Fruit fly (Drosophila melanogaster) whole organism, embryonic: ENCODE results near the gene nAChRbeta1.
A peak's percentile ranks its signal among the peaks of the same experiment; 100 is the strongest.

Source experiments
- CG10321 ChIP-seq: fragments of 200-800 bp; sonication (Bioruptor generic); IDR thresholded peaks from 2 replicates; pipeline ENCODE4 v1.3.6; 2022; ENCODE audit warnings: missing biosample characterization, missing genetic modification characterization
- CG11247 ChIP-seq: fragments of 200-800 bp; sonication (Bioruptor generic); IDR thresholded peaks from 2 replicates; pipeline ENCODE4 v1.3.6; 2022; ENCODE audit warnings: missing biosample characterization, missing genetic modification characterization
- CG11695 ChIP-seq: fragments of 200-800 bp; sonication (Bioruptor generic); IDR thresholded peaks from 3 replicates; pipeline ENCODE4 v1.3.6; 2022; ENCODE audit warnings: missing biosample characterization, missing genetic modification characterization
- CG13123 ChIP-seq: fragments of 200-800 bp; sonication (Bioruptor generic); optimal IDR thresholded peaks from 2 replicates; lab custom pipeline; 2016; ENCODE audit warnings: missing biosample characterization, missing genetic modification characterization
- CG15514 ChIP-seq: fragments of 200-800 bp; sonication (Bioruptor generic); optimal IDR thresholded peaks from 3 replicates; lab custom pipeline; 2017; ENCODE audit warnings: missing biosample characterization, missing genetic modification characterization, mild to moderate bottlenecking, moderate library complexity, missing genetic modification reagents
- CG17359 ChIP-seq: fragments of 200-800 bp; sonication (Bioruptor generic); optimal IDR thresholded peaks from 3 replicates; lab custom pipeline; 2018; ENCODE audit warnings: missing biosample characterization, mild to moderate bottlenecking, missing genetic modification characterization, moderate library complexity
- CG18262 ChIP-seq: fragments of 200-800 bp; optimal IDR thresholded peaks from 3 replicates; lab custom pipeline; 2019; ENCODE audit warnings: missing biosample characterization, mild to moderate bottlenecking, missing genetic modification characterization, moderate library complexity
- CG2120 ChIP-seq: fragments of 200-800 bp; sonication (Bioruptor generic); optimal IDR thresholded peaks from 3 replicates; lab custom pipeline; 2016; ENCODE audit warnings: missing biosample characterization, missing genetic modification characterization
- CG2678 ChIP-seq: fragments of 200-800 bp; sonication (Bioruptor generic); optimal IDR thresholded peaks from 3 replicates; lab custom pipeline; 2019; ENCODE audit warnings: missing biosample characterization, mild to moderate bottlenecking, missing genetic modification characterization, moderate library complexity
- CG30431 ChIP-seq: fragments of 200-800 bp; sonication (Bioruptor generic); optimal IDR thresholded peaks from 2 replicates; lab custom pipeline; 2017; ENCODE audit warnings: missing biosample characterization, missing genetic modification characterization
- CG3407 ChIP-seq: fragments of 200-800 bp; sonication (Bioruptor generic); optimal IDR thresholded peaks from 2 replicates; lab custom pipeline; 2018; ENCODE audit warnings: missing biosample characterization, mild to moderate bottlenecking, missing genetic modification characterization
- CG34224 ChIP-seq: fragments of 200-800 bp; sonication (Bioruptor generic); IDR thresholded peaks from 3 replicates; pipeline ENCODE4 v1.3.6; 2022; ENCODE audit warnings: missing biosample characterization, missing genetic modification characterization; ENCODE audit not compliant: partially characterized antibody
- CG5245 ChIP-seq: fragments of 200-800 bp; sonication (Bioruptor generic); optimal IDR thresholded peaks from 3 replicates; lab custom pipeline; 2016; ENCODE audit warnings: missing biosample characterization, missing genetic modification characterization
- CG7745 ChIP-seq: fragments of 200-800 bp; sonication (Bioruptor generic); optimal IDR thresholded peaks from 2 replicates; lab custom pipeline; 2018; ENCODE audit warnings: missing biosample characterization, mild to moderate bottlenecking, missing genetic modification characterization, moderate library complexity
- CG7839 ChIP-seq: fragments of 200-800 bp; sonication (Bioruptor generic); optimal IDR thresholded peaks from 3 replicates; lab custom pipeline; 2018; ENCODE audit warnings: missing biosample characterization, mild to moderate bottlenecking, missing genetic modification characterization, moderate library complexity
- CG9215 ChIP-seq: fragments of 200-800 bp; sonication (Bioruptor generic); IDR thresholded peaks from 2 replicates; pipeline ENCODE4 v1.3.6; 2022; ENCODE audit warnings: missing biosample characterization, missing genetic modification characterization
- Dad ChIP-seq: fragments of 200-800 bp; sonication (Bioruptor generic); optimal IDR thresholded peaks from 3 replicates; lab custom pipeline; 2016; ENCODE audit warnings: missing biosample characterization, missing genetic modification characterization
- Dll ChIP-seq: fragments of 200-800 bp; sonication (Bioruptor generic); IDR thresholded peaks from 4 replicates; pipeline ENCODE4 v1.3.6; 2022; ENCODE audit warnings: missing biosample characterization, missing genetic modification characterization; ENCODE audit not compliant: partially characterized antibody
- Doc3 ChIP-seq: fragments of 200-800 bp; sonication (Bioruptor generic); IDR thresholded peaks from 3 replicates; pipeline ENCODE4 v1.3.6; 2022; ENCODE audit warnings: missing biosample characterization, missing genetic modification characterization; ENCODE audit not compliant: partially characterized antibody
- E2f1 ChIP-seq: fragments of 200-800 bp; sonication (Bioruptor generic); IDR thresholded peaks from 2 replicates; pipeline ENCODE4 v1.3.6; 2022; ENCODE audit warnings: missing biosample characterization, missing genetic modification characterization
- Fer3 ChIP-seq: fragments of 200-800 bp; sonication (Bioruptor generic); optimal IDR thresholded peaks from 2 replicates; lab custom pipeline; 2018; ENCODE audit warnings: missing biosample characterization, mild to moderate bottlenecking, missing genetic modification characterization, moderate library complexity
- Gsc ChIP-seq: fragments of 200-800 bp; sonication (Bioruptor generic); IDR thresholded peaks from 2 replicates; pipeline ENCODE4 v1.3.6; 2022; ENCODE audit warnings: missing biosample characterization, missing genetic modification characterization
- Hmx ChIP-seq: fragments of 200-800 bp; sonication (Bioruptor generic); optimal IDR thresholded peaks from 2 replicates; lab custom pipeline; 2016; ENCODE audit warnings: missing biosample characterization, missing genetic modification characterization
- Lim3 ChIP-seq: fragments of 200-800 bp; sonication (Bioruptor generic); IDR thresholded peaks from 2 replicates; pipeline ENCODE4 v1.3.6; 2022; ENCODE audit warnings: missing biosample characterization, missing genetic modification characterization
- Optix ChIP-seq: fragments of 200-800 bp; sonication (Bioruptor generic); IDR thresholded peaks from 3 replicates; pipeline ENCODE4 v1.3.6; 2022; ENCODE audit warnings: missing biosample characterization, missing genetic modification characterization
- Rx ChIP-seq: fragments of 200-800 bp; sonication (Bioruptor generic); IDR thresholded peaks from 2 replicates; pipeline ENCODE4 v1.3.6; 2022; ENCODE audit warnings: missing biosample characterization, missing genetic modification characterization
- Six4 ChIP-seq: fragments of 200-800 bp; sonication (Bioruptor generic); optimal IDR thresholded peaks from 2 replicates; lab custom pipeline; 2016; ENCODE audit warnings: missing biosample characterization, missing genetic modification characterization
- Sox102F ChIP-seq: fragments of 200-800 bp; sonication (Bioruptor generic); optimal IDR thresholded peaks from 2 replicates; lab custom pipeline; 2018; ENCODE audit warnings: missing biosample characterization, mild to moderate bottlenecking, missing genetic modification characterization, moderate library complexity
- Xrp1 ChIP-seq: fragments of 200-800 bp; sonication (Bioruptor generic); IDR thresholded peaks from 2 replicates; pipeline ENCODE4 v1.3.6; 2022; ENCODE audit warnings: missing biosample characterization, missing genetic modification characterization
- amos ChIP-seq: fragments of 200-800 bp; sonication (Bioruptor generic); IDR thresholded peaks from 2 replicates; pipeline ENCODE4 v1.3.6; 2022; ENCODE audit warnings: missing biosample characterization, missing genetic modification characterization; ENCODE audit not compliant: partially characterized antibody
- az2 ChIP-seq: fragments of 200-800 bp; sonication (Bioruptor generic); optimal IDR thresholded peaks from 3 replicates; lab custom pipeline; 2016; ENCODE audit warnings: missing biosample characterization, missing genetic modification characterization
- cato ChIP-seq: fragments of 200-800 bp; sonication (Bioruptor generic); optimal IDR thresholded peaks from 2 replicates; lab custom pipeline; 2016; ENCODE audit warnings: missing biosample characterization, missing genetic modification characterization, borderline replicate concordance
- hbn ChIP-seq: fragments of 200-800 bp; sonication (Bioruptor generic); IDR thresholded peaks from 2 replicates; pipeline ENCODE4 v1.3.6; 2022; ENCODE audit warnings: missing biosample characterization, missing genetic modification characterization; ENCODE audit not compliant: partially characterized antibody
- ind ChIP-seq: fragments of 200-800 bp; sonication (Bioruptor generic); optimal IDR thresholded peaks from 3 replicates; lab custom pipeline; 2016; ENCODE audit warnings: missing biosample characterization, missing genetic modification characterization
- ken ChIP-seq: fragments of 200-800 bp; sonication (Bioruptor generic); IDR thresholded peaks from 3 replicates; pipeline ENCODE4 v1.3.6; 2022; ENCODE audit warnings: missing biosample characterization, missing genetic modification characterization
- kni ChIP-seq: fragments of 200-800 bp; sonication (Bioruptor generic); optimal IDR thresholded peaks from 3 replicates; lab custom pipeline; 2017; ENCODE audit warnings: mild to moderate bottlenecking, missing biosample characterization, missing genetic modification reagents, missing genetic modification characterization
- lmd ChIP-seq: fragments of 200-800 bp; sonication (Bioruptor generic); IDR thresholded peaks from 2 replicates; pipeline ENCODE4 v1.3.6; 2022; ENCODE audit warnings: missing biosample characterization, missing genetic modification characterization
- mam ChIP-seq: fragments of 200-800 bp; sonication (Bioruptor generic); optimal IDR thresholded peaks from 3 replicates; lab custom pipeline; 2016; ENCODE audit warnings: missing biosample characterization, missing genetic modification characterization
- mld ChIP-seq: fragments of 200-800 bp; sonication (Bioruptor generic); IDR thresholded peaks from 3 replicates; pipeline ENCODE4 v1.3.6; 2022; ENCODE audit warnings: missing biosample characterization, missing genetic modification characterization; ENCODE audit not compliant: partially characterized antibody
- nerfin-2 ChIP-seq: fragments of 200-800 bp; sonication (Bioruptor generic); IDR thresholded peaks from 2 replicates; pipeline ENCODE4 v1.3.6; 2022; ENCODE audit warnings: missing biosample characterization, missing genetic modification characterization; ENCODE audit not compliant: partially characterized antibody
- nom ChIP-seq: fragments of 200-800 bp; sonication (Bioruptor generic); optimal IDR thresholded peaks from 2 replicates; lab custom pipeline; 2017; ENCODE audit warnings: missing biosample characterization, missing genetic modification characterization, mild to moderate bottlenecking, moderate library complexity, missing genetic modification reagents
- otp ChIP-seq: fragments of 200-800 bp; sonication (Bioruptor generic); IDR thresholded peaks from 3 replicates; pipeline ENCODE4, ENCODE4 v1.3.6; 2022; ENCODE audit warnings: missing biosample characterization, missing genetic modification characterization
- pfk ChIP-seq: fragments of 200-800 bp; sonication (Bioruptor generic); optimal IDR thresholded peaks from 2 replicates; lab custom pipeline; 2018; ENCODE audit warnings: missing biosample characterization, mild to moderate bottlenecking, missing genetic modification characterization, moderate library complexity
- phol ChIP-seq: fragments of 200-800 bp; sonication (Bioruptor generic); optimal IDR thresholded peaks from 3 replicates; lab custom pipeline; 2018; ENCODE audit warnings: missing biosample characterization, mild to moderate bottlenecking, missing genetic modification characterization, moderate library complexity
- sc ChIP-seq, 3 experiments: fragments of >200 bp in 2 of 3; fragments of 200-800 bp in 1 of 3; sonication (Bioruptor generic) in 1 of 3; optimal IDR thresholded peaks; 2 replicates in 2 of 3; 3 replicates in 1 of 3; lab custom pipeline; 2017; ENCODE audit warnings: mild to moderate bottlenecking in 1 of 3, missing biosample characterization in 1 of 3, missing genetic modification characterization in 1 of 3, missing genetic modification reagents in 1 of 3
- scrt ChIP-seq: fragments of 200-800 bp; sonication (Bioruptor generic); optimal IDR thresholded peaks from 2 replicates; lab custom pipeline; 2018; ENCODE audit warnings: missing biosample characterization, mild to moderate bottlenecking, missing genetic modification characterization, moderate library complexity
- slp2 ChIP-seq: fragments of 200-800 bp; sonication (Bioruptor generic); optimal IDR thresholded peaks from 2 replicates; lab custom pipeline; 2016; ENCODE audit warnings: missing biosample characterization, missing genetic modification characterization
- sob ChIP-seq: fragments of 200-800 bp; sonication (Bioruptor generic); IDR thresholded peaks from 2 replicates; pipeline ENCODE4 v1.3.6; 2022; ENCODE audit warnings: missing biosample characterization, missing genetic modification characterization
- tup ChIP-seq: fragments of 200-800 bp; sonication (Bioruptor generic); optimal IDR thresholded peaks from 2 replicates; lab custom pipeline; 2016; ENCODE audit warnings: missing biosample characterization, mild to moderate bottlenecking, missing genetic modification characterization, moderate library complexity
- z ChIP-seq: fragments of 200-800 bp; sonication (Bioruptor generic); IDR thresholded peaks from 3 replicates; pipeline ENCODE4 v1.3.6; 2022; ENCODE audit warnings: missing biosample characterization, missing genetic modification characterization
- zfh1 ChIP-seq: fragments of 200-800 bp; sonication (Bioruptor generic); IDR thresholded peaks from 3 replicates; pipeline ENCODE4 v1.3.6; 2022; ENCODE audit warnings: missing biosample characterization, missing genetic modification characterization

Gene nAChRbeta1

dm6 chr3L:4445824-4446223 lies 16.7 kb downstream of the nAChRbeta1 start (continued):
- TF ChIP-seq sc (optimal IDR thresholded peaks at IDR 0.05; lab: Kevin White, UChicago) (no peak), sc (GFP tag; optimal IDR thresholded peaks at IDR 0.05; lab: Kevin White, UChicago) (no peak), CG17359 (no peak), nerfin-2 (no peak), az2 (GFP tag; lab: Kevin White, UChicago) (no peak), Rx (GFP tag; lab: Robert Waterston, UW) (no peak), cato (GFP tag; lab: Kevin White, UChicago) (no peak), CG30431 (GFP tag; lab: Kevin White, UChicago) (no peak), CG11695 (0 out of 3 replicates have a peak, but pooled peaks have one; percentile 25), nom (GFP tag; lab: Kevin White, UChicago) (no peak), slp2 (GFP tag; lab: Kevin White, UChicago) (no peak), Doc3 (GFP tag; lab: Robert Waterston, UW) (no peak), Dad (GFP tag; lab: Kevin White, UChicago) (no peak), Sox102F (GFP tag; lab: Kevin White, UChicago) (no peak), CG2678 (tag; lab: Kevin White, UChicago) (peak; percentile 46), lmd (GFP tag; lab: Robert Waterston, UW) (peak; percentile 40; the same call in 1 of the 2 replicates), phol (tag; lab: Kevin White, UChicago) (no peak), ken (GFP tag; lab: Robert Waterston, UW) (no peak), kni (GFP tag; lab: Kevin White, UChicago) (no peak), CG5245 (GFP tag; lab: Kevin White, UChicago) (no peak), E2f1 (GFP tag; lab: Robert Waterston, UW) (no peak), Xrp1 (no peak), amos (GFP tag; lab: Robert Waterston, UW) (no peak), hbn (GFP tag; lab: Robert Waterston, UW) (no peak), pfk (GFP tag; lab: Kevin White, UChicago) (no peak), CG11247 (GFP tag; lab: Robert Waterston, UW) (no peak), Lim3 (GFP tag; lab: Robert Waterston, UW) (no peak), CG13123 (GFP tag; lab: Kevin White, UChicago) (no peak), CG3407 (GFP tag; lab: Kevin White, UChicago) (no peak), CG2120 (GFP tag; lab: Kevin White, UChicago) (peak; percentile 11), sob (no peak), zfh1 (no peak), tup (no peak), Fer3 (tag; lab: Kevin White, UChicago) (peak; percentile 22), CG18262 (tag; lab: Kevin White, UChicago) (no peak), mld (GFP tag; lab: Robert Waterston, UW) (no peak), scrt (GFP tag; lab: Kevin White, UChicago) (peak; percentile 38), ind (peak; percentile 1), mam (GFP tag; lab: Kevin White, UChicago) (peak; percentile 57), Optix (GFP tag; lab: Robert Waterston, UW) (no peak), CG7839 (tag; lab: Kevin White, UChicago) (peak; percentile 46), Gsc (GFP tag; lab: Robert Waterston, UW) (no peak), Six4 (GFP tag; lab: Kevin White, UChicago) (no peak), z (GFP tag; lab: Robert Waterston, UW) (no peak), CG34224 (GFP tag; lab: Robert Waterston, UW) (no peak), CG7745 (tag; lab: Kevin White, UChicago) (no peak), CG10321 (GFP tag; lab: Robert Waterston, UW) (no peak), Hmx (no peak), CG9215 (GFP tag; lab: Robert Waterston, UW) (no peak), Dll (GFP tag; lab: Robert Waterston, UW) (no peak), CG15514 (GFP tag; lab: Kevin White, UChicago) (no peak), otp (GFP tag; lab: Robert Waterston, UW) (no peak)
